Fruit fly (Drosophila melanogaster): ENCODE results near the gene zfh1.

zfh1 gene

DNA sequence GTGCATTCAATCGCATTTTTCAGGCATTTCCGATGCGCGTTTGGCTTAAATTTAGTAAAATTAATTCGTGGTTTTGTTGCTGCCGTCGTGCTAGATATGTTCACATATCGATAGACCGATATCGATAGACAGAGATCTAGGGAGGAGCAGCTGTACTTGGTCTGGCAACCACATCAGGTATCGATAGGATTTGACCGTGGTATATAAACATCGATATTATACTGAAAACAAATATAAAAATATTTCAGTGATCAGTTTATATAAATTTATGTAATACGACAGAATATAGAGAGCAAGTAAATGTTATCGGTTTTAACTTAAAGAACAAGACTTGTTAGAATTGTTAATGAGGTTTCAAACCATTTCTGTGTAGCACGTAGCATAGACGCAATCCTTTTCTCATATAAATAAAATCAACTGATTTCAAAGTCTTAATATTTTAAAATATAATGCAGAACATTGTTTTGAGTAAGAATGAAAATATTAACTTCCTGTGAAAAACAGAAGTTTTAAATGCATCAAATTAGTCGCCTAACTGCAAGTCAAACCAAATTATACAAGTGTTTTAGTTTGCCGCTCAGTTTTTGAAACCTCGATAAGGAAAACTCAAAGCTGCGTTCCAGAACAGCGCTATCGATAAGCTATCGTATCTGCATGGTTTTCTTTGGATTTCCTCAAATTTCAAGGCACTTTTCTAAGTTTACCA, 40.9 kb downstream of the zfh1 start, which contains the start of the genes wts and dj-1beta:
wts (minus strand) TSS at position 130 of the 706 bp plus-strand sequence.
dj-1beta (plus strand) TSS at position 628 of the 706 bp plus-strand sequence.
- TF ChIP-seq Dll (optimal IDR thresholded peaks at IDR 0.05) (no peak), pan (optimal IDR thresholded peaks at IDR 0.05) (no peak), psq (optimal IDR thresholded peaks at IDR 0.05) (no peak), CG8478 (optimal IDR thresholded peaks at IDR 0.05) (no peak), EcR (GFP tag; optimal IDR thresholded peaks at IDR 0.05) (no peak), usp (GFP tag; optimal IDR thresholded peaks at IDR 0.05) (no peak)

- no peak for TF ChIP-seq EcR (GFP tag; optimal IDR thresholded peaks at IDR 0.05)
- TF ChIP-seq Dll (optimal IDR thresholded peaks at IDR 0.05), result no peak
- no peak for TF ChIP-seq psq (optimal IDR thresholded peaks at IDR 0.05)
- no peak for TF ChIP-seq CG8478 (optimal IDR thresholded peaks at IDR 0.05)
- no peak for TF ChIP-seq usp (GFP tag; optimal IDR thresholded peaks at IDR 0.05)
- no peak for TF ChIP-seq pan (optimal IDR thresholded peaks at IDR 0.05)
These were observed 42.9 kb downstream of the zfh1 start, which contains the start of gene cindr for dm6 chr3R:30808346-30809286. Gene cindr, plus strand, starts transcription at chr3R:30808617.

- TF ChIP-seq EcR (GFP tag; optimal IDR thresholded peaks at IDR 0.05), result no peak
- TF ChIP-seq CG8478 (optimal IDR thresholded peaks at IDR 0.05), result no peak
These were observed 43.7 kb downstream of the zfh1 start for dm6 chr3R:30809287-30809933.

DNA sequence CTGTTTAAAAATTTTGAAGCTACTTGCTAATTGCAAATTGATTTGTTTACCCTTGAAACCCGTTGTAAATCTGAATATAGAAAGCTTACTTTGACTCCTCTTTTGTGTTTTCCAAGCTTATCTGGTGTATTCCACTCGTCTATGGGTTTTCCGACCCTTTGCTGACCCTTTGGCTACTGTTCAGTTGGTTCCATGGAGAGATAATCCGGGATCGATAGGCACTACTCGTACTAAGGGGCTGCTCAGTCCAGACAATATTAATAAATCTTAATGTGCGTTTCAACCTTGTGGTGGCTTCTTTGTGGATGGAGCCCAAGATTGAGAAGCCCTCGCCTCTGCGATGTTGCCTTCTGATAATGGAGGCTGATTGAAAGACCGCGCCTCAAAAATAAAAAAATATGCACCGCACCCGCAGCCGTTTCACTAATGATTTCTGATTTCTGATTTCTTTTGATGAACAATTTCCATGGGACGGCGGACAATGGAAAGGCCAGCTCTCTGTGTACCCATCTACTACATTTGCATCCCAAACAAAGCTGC, 44.6 kb downstream of the zfh1 start:
- TF ChIP-seq Dll (optimal IDR thresholded peaks at IDR 0.05), result no peak

- TF ChIP-seq Dll (optimal IDR thresholded peaks at IDR 0.05) (no peak), psq (optimal IDR thresholded peaks at IDR 0.05) (no peak), pan (optimal IDR thresholded peaks at IDR 0.05) (no peak), EcR (GFP tag; optimal IDR thresholded peaks at IDR 0.05) (no peak), CG8478 (optimal IDR thresholded peaks at IDR 0.05) (no peak), usp (GFP tag; optimal IDR thresholded peaks at IDR 0.05) (no peak)
These were observed 45.7 kb downstream of the zfh1 start for dm6 chr3R:30811300-30812022.

DNA sequence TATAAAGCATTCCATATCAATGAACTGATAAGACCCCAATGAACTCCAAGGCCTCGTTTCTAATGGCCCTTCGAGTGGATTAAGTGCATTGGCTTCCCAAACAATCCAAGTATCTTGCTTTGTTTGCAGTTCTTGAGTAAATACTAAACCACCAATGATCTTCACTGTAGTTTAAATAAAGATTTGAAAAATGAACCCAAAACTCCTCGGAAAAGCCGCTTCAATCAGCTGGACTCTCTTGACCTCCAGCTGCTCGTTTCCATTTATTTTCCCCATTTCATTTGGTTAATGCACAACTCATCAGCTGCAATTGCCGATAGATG, 46.3 kb downstream of the zfh1 start:
- no peak for TF ChIP-seq usp (GFP tag; optimal IDR thresholded peaks at IDR 0.05)
- no peak for TF ChIP-seq EcR (GFP tag; optimal IDR thresholded peaks at IDR 0.05)
- TF ChIP-seq Dll (optimal IDR thresholded peaks at IDR 0.05), result no peak
- TF ChIP-seq CG8478 (optimal IDR thresholded peaks at IDR 0.05), result no peak
- no peak for TF ChIP-seq pan (optimal IDR thresholded peaks at IDR 0.05)
- TF ChIP-seq psq (optimal IDR thresholded peaks at IDR 0.05), result no peak

DNA sequence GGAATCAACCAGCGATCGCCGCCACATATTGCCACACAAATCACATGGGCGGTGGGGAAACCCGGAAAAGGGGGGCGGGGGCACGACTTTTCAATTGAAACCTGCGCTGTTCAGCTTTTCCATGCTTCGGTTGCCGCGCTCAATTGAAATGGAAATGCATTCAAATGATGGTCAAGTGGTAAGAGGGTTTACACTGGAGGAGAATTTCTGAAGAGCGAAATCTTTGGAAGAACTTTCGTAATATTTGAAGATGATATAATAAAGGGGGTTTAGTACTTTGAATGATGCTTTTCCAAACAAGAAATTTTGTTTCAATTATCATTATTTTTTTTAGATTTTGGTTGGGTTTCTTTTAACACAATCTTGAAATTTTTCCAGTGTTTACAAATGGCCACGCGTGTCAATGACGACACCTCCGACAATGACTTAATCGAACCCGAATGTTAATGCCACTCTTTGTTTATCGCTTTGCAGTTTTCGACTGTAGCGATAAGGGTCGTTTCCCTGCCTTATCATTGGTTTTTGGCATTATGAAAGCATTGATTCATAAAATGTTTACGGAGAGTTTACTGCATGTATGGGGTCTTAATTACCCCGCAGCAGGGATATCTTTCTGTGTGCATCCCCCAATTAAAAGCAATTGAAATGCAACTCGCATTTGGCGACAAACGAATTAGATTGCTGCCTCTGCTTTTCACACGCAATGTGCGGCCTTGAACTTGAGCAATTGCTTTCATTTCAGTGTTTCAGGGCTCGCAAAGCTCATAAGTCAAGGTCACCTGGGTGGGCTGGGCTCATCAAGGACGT, 46.9 kb downstream of the zfh1 start:
- TF ChIP-seq pan (optimal IDR thresholded peaks at IDR 0.05) (no peak), EcR (GFP tag; optimal IDR thresholded peaks at IDR 0.05) (no peak), Dll (optimal IDR thresholded peaks at IDR 0.05) (no peak), usp (GFP tag; optimal IDR thresholded peaks at IDR 0.05) (no peak), psq (optimal IDR thresholded peaks at IDR 0.05) (no peak)

- TF ChIP-seq usp (GFP tag; optimal IDR thresholded peaks at IDR 0.05), result no peak
- TF ChIP-seq Dll (optimal IDR thresholded peaks at IDR 0.05), result no peak
- TF ChIP-seq pan (optimal IDR thresholded peaks at IDR 0.05), result no peak
- TF ChIP-seq EcR (GFP tag; optimal IDR thresholded peaks at IDR 0.05), result no peak
- TF ChIP-seq CG8478 (optimal IDR thresholded peaks at IDR 0.05), result no peak
- TF ChIP-seq psq (optimal IDR thresholded peaks at IDR 0.05), result no peak
These were observed 48.2 kb downstream of the zfh1 start for dm6 chr3R:30813903-30814339.

DNA sequence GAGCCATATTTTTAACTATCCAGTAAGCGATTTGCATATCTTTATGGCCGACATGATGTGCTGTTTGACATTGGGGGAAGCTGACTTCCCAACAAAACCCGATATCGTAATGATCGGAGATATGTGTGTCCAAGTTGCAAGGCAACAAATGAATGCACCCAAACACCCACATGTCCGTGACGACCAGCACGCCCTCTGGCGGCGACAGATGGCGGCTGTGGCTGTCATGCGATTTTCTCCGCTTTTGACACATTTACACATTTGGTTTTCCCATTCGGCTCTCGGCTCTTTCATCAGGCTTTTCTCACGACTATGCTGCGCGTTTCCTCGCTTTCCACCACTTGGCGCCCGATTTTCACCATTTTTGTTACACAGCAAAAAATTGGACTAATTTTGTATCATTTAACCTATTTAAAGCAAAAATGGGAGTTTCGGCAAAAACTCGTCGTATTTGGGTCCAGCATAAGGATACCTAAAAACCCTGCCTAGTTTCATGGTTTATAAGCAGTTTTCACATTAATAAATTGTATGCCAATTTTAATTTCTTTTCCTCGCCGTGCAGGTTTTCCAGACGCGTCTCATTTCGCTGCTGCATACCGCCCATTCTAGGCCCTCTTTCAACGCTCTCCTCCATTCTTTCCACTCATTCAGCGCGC, 49.0 kb downstream of the zfh1 start:
- TF ChIP-seq Dll (optimal IDR thresholded peaks at IDR 0.05) (no peak), CG8478 (optimal IDR thresholded peaks at IDR 0.05) (no peak), psq (optimal IDR thresholded peaks at IDR 0.05) (no peak)

DNA sequence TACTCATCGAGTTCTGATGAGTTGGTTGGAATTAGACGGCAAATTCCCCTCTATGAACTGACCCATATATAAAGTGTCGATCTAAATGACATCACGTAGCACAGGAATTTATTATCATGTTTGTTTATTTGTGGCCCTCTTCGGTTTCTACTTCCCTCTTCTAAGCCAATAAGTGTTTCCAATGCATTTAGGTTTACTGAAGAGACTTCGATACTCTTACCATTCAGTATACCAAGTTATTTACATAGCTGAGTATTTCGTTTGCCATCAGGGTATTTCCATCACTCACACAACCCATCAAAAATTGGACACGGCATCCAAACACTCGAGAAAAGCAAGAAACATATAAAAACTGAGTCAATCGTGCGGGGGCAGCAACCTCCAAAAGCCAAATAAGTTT, 50.5 kb downstream of the zfh1 start:
- TF ChIP-seq Dll (optimal IDR thresholded peaks at IDR 0.05), result no peak
- no peak for TF ChIP-seq psq (optimal IDR thresholded peaks at IDR 0.05)
- no peak for TF ChIP-seq pan (optimal IDR thresholded peaks at IDR 0.05)
- no peak for TF ChIP-seq CG8478 (optimal IDR thresholded peaks at IDR 0.05)
- no peak for TF ChIP-seq EcR (GFP tag; optimal IDR thresholded peaks at IDR 0.05)

All from whole organism.